Worm (Caenorhabditis elegans) whole organism, early embryonic: ENCODE data around the gene Y57G11C.48.
"Not testable (repeated sequence)": the region's sequence is repeated elsewhere in the genome, so short reads cannot be mapped to it uniquely, and the experiment has no call there.

ENCODE experiments used
- B0310.2 ChIP-seq: sonication (generic microtip); optimal IDR thresholded peaks from 2 replicates; lab custom pipeline; 2016; ENCODE audit warnings: mild to moderate bottlenecking, missing genetic modification characterization, missing compliant biosample characterization
- F13C5.2 ChIP-seq: sonication (generic microtip); optimal IDR thresholded peaks from 2 replicates; lab custom pipeline; 2017; ENCODE audit warnings: mild to moderate bottlenecking, missing genetic modification characterization, inconsistent platforms, missing compliant biosample characterization
- aly-1 ChIP-seq: sonication (generic microtip); optimal IDR thresholded peaks from 2 replicates; lab custom pipeline; 2016; ENCODE audit warnings: missing genetic modification characterization, missing compliant biosample characterization
- ama-1 ChIP-seq: fragments of 150-350 bp; optimal IDR thresholded peaks from 2 replicates; lab custom pipeline; 2014
- ceh-13 ChIP-seq: fragments of 200-800 bp; sonication (Bioruptor generic); optimal IDR thresholded peaks from 2 replicates; lab custom pipeline; 2018; ENCODE audit warnings: mild to moderate bottlenecking, missing genetic modification characterization, missing compliant biosample characterization
- ceh-36 ChIP-seq: sonication (generic microtip); optimal IDR thresholded peaks from 2 replicates; lab custom pipeline; 2016; ENCODE audit warnings: missing genetic modification characterization, inconsistent platforms, missing compliant biosample characterization
- ets-7 ChIP-seq: sonication (generic microtip); optimal IDR thresholded peaks from 2 replicates; lab custom pipeline; 2016; ENCODE audit warnings: missing genotype, missing genetic modification characterization, missing compliant biosample characterization
- flt-1 ChIP-seq: fragments of 200-800 bp; sonication (Bioruptor generic); IDR thresholded peaks from 2 replicates; pipeline ENCODE4 v1.3.6; 2022; ENCODE audit warnings: missing genetic modification characterization, missing compliant biosample characterization
- hmbx-1 ChIP-seq: sonication (generic microtip); optimal IDR thresholded peaks from 2 replicates; lab custom pipeline; 2016; ENCODE audit warnings: mild to moderate bottlenecking, missing genetic modification characterization, missing compliant biosample characterization
- hmg-4 ChIP-seq: fragments of 200-800 bp; sonication (Bioruptor generic); optimal IDR thresholded peaks from 2 replicates; lab custom pipeline; 2018; ENCODE audit warnings: mild to moderate bottlenecking, missing genetic modification characterization, missing compliant biosample characterization
- hnd-1 ChIP-seq: sonication (generic microtip); optimal IDR thresholded peaks from 2 replicates; lab custom pipeline; 2016; ENCODE audit warnings: missing genetic modification characterization, missing compliant biosample characterization
- pes-1 ChIP-seq: fragments of 200-800 bp; sonication (Bioruptor generic); IDR thresholded peaks from 2 replicates; pipeline ENCODE4 v1.3.6; 2022; ENCODE audit warnings: missing genetic modification reagents, missing genetic modification characterization, missing compliant biosample characterization
- scrt-1 ChIP-seq: fragments of 200-800 bp; sonication (Bioruptor generic); IDR thresholded peaks from 2 replicates; pipeline ENCODE4 v1.3.6; 2022; ENCODE audit warnings: missing genetic modification characterization, missing compliant biosample characterization
- sea-1 ChIP-seq: fragments of 200-800 bp; sonication (Bioruptor generic); conservative IDR thresholded peaks from 2 replicates; pipeline ENCODE4 v1.3.6; 2022; ENCODE audit warnings: missing genetic modification characterization, missing compliant biosample characterization
- tbx-11 ChIP-seq: fragments of 200-800 bp; sonication (Bioruptor generic); IDR thresholded peaks from 2 replicates; pipeline ENCODE4 v1.3.6; 2022; ENCODE audit warnings: missing genetic modification characterization, missing compliant biosample characterization
- tbx-37 ChIP-seq: fragments of 200-800 bp; sonication (Bioruptor generic); conservative IDR thresholded peaks from 2 replicates; pipeline ENCODE4 v1.3.6; 2022; ENCODE audit warnings: missing genetic modification reagents, missing genetic modification characterization, missing compliant biosample characterization
- tra-4 ChIP-seq: sonication (generic microtip); optimal IDR thresholded peaks from 2 replicates; lab custom pipeline; 2017; ENCODE audit warnings: missing genetic modification characterization, missing compliant biosample characterization

Y57G11C.48 gene

ce11 chrIV:14938596-14938995, 5.5 kb downstream of the Y57G11C.48 start, which contains the start of gene Y57G11C.30:
TSS of gene Y57G11C.30 (plus strand) at chrIV:14938896.
- not testable (repeated sequence) for TF ChIP-seq F13C5.2 (tag; lab: Kevin White, UChicago); ets-7; hmg-4 (GFP tag; lab: Kevin White, UChicago)

ce11 chrIV:14937017-14937416, 7.1 kb downstream of the Y57G11C.48 start, which contains the start of gene Y57G11C.1144:
TSS of gene Y57G11C.1144 (plus strand) at chrIV:14937317.
- TF ChIP-seq hnd-1 (tag; lab: Kevin White, UChicago) (no peak), ets-7 (no peak), ama-1 (lab: Kevin White, UChicago) (no peak), scrt-1 (no peak), pes-1 (GFP tag; lab: Robert Waterston, UW) (no peak), sea-1 (GFP tag; lab: Robert Waterston, UW) (no peak), F13C5.2 (tag; lab: Kevin White, UChicago) (no peak), ceh-36 (tag; lab: Kevin White, UChicago) (no peak), hmbx-1 (no peak), hmg-4 (GFP tag; lab: Kevin White, UChicago) (no peak), B0310.2 (no peak), tbx-37 (no peak), flt-1 (no peak), aly-1 (no peak), ceh-13 (GFP tag; lab: Kevin White, UChicago) (no peak), tra-4 (tag; lab: Kevin White, UChicago) (no peak)

- TF ChIP-seq B0310.2 (no peak), flt-1 (no peak), ama-1 (lab: Kevin White, UChicago) (no peak), tbx-11 (GFP tag; lab: Robert Waterston, UW) (no peak), scrt-1 (no peak), ceh-36 (tag; lab: Kevin White, UChicago) (no peak), ets-7 (no peak), hmg-4 (GFP tag; lab: Kevin White, UChicago) (no peak), tra-4 (tag; lab: Kevin White, UChicago) (no peak), hmbx-1 (no peak), aly-1 (no peak), pes-1 (GFP tag; lab: Robert Waterston, UW) (no peak), tbx-37 (no peak), hnd-1 (tag; lab: Kevin White, UChicago) (no peak), ceh-13 (GFP tag; lab: Kevin White, UChicago) (no peak), F13C5.2 (tag; lab: Kevin White, UChicago) (no peak)
These were observed 11.5 kb downstream of the Y57G11C.48 start, which contains the start of gene Y57G11C.1131 for ce11 chrIV:14932640-14933039. TSS of gene Y57G11C.1131 (plus strand) at chrIV:14932972.

ce11 chrIV:14929421-14929820, 14.7 kb downstream of the Y57G11C.48 start, which contains the start of gene Y57G11C.28:
TSS of gene Y57G11C.28 (plus strand) at chrIV:14929721.
- TF ChIP-seq hmbx-1 = no peak
- TF ChIP-seq pes-1 (GFP tag; lab: Robert Waterston, UW) = no peak
- no peak for TF ChIP-seq flt-1
- TF ChIP-seq ceh-36 (tag; lab: Kevin White, UChicago) = no peak
- no peak for TF ChIP-seq tra-4 (tag; lab: Kevin White, UChicago)
- TF ChIP-seq hnd-1 (tag; lab: Kevin White, UChicago) = no peak
- TF ChIP-seq tbx-37 = no peak
- no peak for TF ChIP-seq scrt-1
- TF ChIP-seq hmg-4 (GFP tag; lab: Kevin White, UChicago) = no peak
- no peak for TF ChIP-seq ets-7
- TF ChIP-seq tbx-11 (GFP tag; lab: Robert Waterston, UW) = no peak

ce11 chrIV:14919310-14919709, 24.8 kb downstream of the Y57G11C.48 start, which contains the start of gene ccch-5:
TSS of gene ccch-5 (plus strand) at chrIV:14919610.
- no peak for TF ChIP-seq ama-1 (lab: Kevin White, UChicago)
- no peak for TF ChIP-seq aly-1
- no peak for TF ChIP-seq ceh-36 (tag; lab: Kevin White, UChicago)
- no peak for TF ChIP-seq flt-1
- TF ChIP-seq scrt-1 = no peak
- TF ChIP-seq hnd-1 (tag; lab: Kevin White, UChicago) = no peak
- TF ChIP-seq tbx-11 (GFP tag; lab: Robert Waterston, UW) = no peak
- TF ChIP-seq pes-1 (GFP tag; lab: Robert Waterston, UW) = no peak
- no peak for TF ChIP-seq sea-1 (GFP tag; lab: Robert Waterston, UW)

- TF ChIP-seq ama-1 (lab: Kevin White, UChicago) = no peak
- TF ChIP-seq B0310.2 = no peak
- no peak for TF ChIP-seq ceh-13 (GFP tag; lab: Kevin White, UChicago)
- TF ChIP-seq hmg-4 (GFP tag; lab: Kevin White, UChicago) = no peak
- TF ChIP-seq pes-1 (GFP tag; lab: Robert Waterston, UW) = no peak
- TF ChIP-seq hnd-1 (tag; lab: Kevin White, UChicago) = no peak
- no peak for TF ChIP-seq ceh-36 (tag; lab: Kevin White, UChicago)
- no peak for TF ChIP-seq ets-7
- no peak for TF ChIP-seq tbx-11 (GFP tag; lab: Robert Waterston, UW)
- no peak for TF ChIP-seq flt-1
- no peak for TF ChIP-seq aly-1
- no peak for TF ChIP-seq tra-4 (tag; lab: Kevin White, UChicago)
- TF ChIP-seq F13C5.2 (tag; lab: Kevin White, UChicago) = no peak
- TF ChIP-seq hmbx-1 = no peak
- no peak for TF ChIP-seq sea-1 (GFP tag; lab: Robert Waterston, UW)
- no peak for TF ChIP-seq tbx-37
- no peak for TF ChIP-seq scrt-1
These were observed 34.5 kb downstream of the Y57G11C.48 start, which contains the start of gene pnc-2 for ce11 chrIV:14909589-14909988. TSS of gene pnc-2 (minus strand) at chrIV:14909689.

- TF ChIP-seq pes-1 (GFP tag; lab: Robert Waterston, UW) = no peak
- TF ChIP-seq ets-7 = no peak
- no peak for TF ChIP-seq hnd-1 (tag; lab: Kevin White, UChicago)
- no peak for TF ChIP-seq F13C5.2 (tag; lab: Kevin White, UChicago)
These were observed 40.9 kb downstream of the Y57G11C.48 start for ce11 chrIV:14903188-14903587.

ce11 chrIV:14894339-14894738, 49.8 kb downstream of the Y57G11C.48 start:
- TF ChIP-seq ama-1 (lab: Kevin White, UChicago) = no peak
- no peak for TF ChIP-seq aly-1
- TF ChIP-seq ceh-13 (GFP tag; lab: Kevin White, UChicago) = no peak
- TF ChIP-seq pes-1 (GFP tag; lab: Robert Waterston, UW) = no peak
- TF ChIP-seq ceh-36 (tag; lab: Kevin White, UChicago) = no peak
- TF ChIP-seq hnd-1 (tag; lab: Kevin White, UChicago) = no peak
- TF ChIP-seq tbx-37 = no peak
- no peak for TF ChIP-seq flt-1
- TF ChIP-seq tra-4 (tag; lab: Kevin White, UChicago) = no peak
- no peak for TF ChIP-seq scrt-1
- no peak for TF ChIP-seq B0310.2
- TF ChIP-seq F13C5.2 (tag; lab: Kevin White, UChicago) = no peak
- TF ChIP-seq tbx-11 (GFP tag; lab: Robert Waterston, UW) = no peak
- TF ChIP-seq ets-7 = no peak
- TF ChIP-seq hmbx-1 = no peak
